Worm (Caenorhabditis elegans): ENCODE measurements around the gene nid-1.

ce11 chrV:12961085-12961560 is 51.2 kb downstream of the nid-1 start, which contains the start of gene mpst-7:
- TF ChIP-seq ztf-23 (GFP tag; IDR thresholded peaks at IDR 0.05) (no peak), klf-2 (GFP tag; conservative IDR thresholded peaks at IDR 0.05) (no peak), flt-1 (GFP tag; IDR thresholded peaks at IDR 0.05) (no peak), med-1 (GFP tag; optimal IDR thresholded peaks at IDR 0.05; ENCODE audit: insufficient read depth) (no peak), tab-1 (GFP tag; IDR thresholded peaks at IDR 0.05) (no peak), ztf-29 (GFP tag; IDR thresholded peaks at IDR 0.05) (no peak)

Data from whole organism, midembryonic.